Worm (Caenorhabditis elegans): ENCODE results near the gene rec-8.

- TF ChIP-seq ceh-82 (tag; optimal IDR thresholded peaks at IDR 0.05): no peak
- TF ChIP-seq mbf-1 (tag; optimal IDR thresholded peaks at IDR 0.05): no peak
- no peak for TF ChIP-seq elt-1 (tag; optimal IDR thresholded peaks at IDR 0.05)
- TF ChIP-seq nhr-25 (tag; optimal IDR thresholded peaks at IDR 0.05): no peak
- TF ChIP-seq ZK546.5 (tag; optimal IDR thresholded peaks at IDR 0.05): no peak
- no peak for TF ChIP-seq nhr-11 (tag; optimal IDR thresholded peaks at IDR 0.05)
- TF ChIP-seq unc-39 (tag; optimal IDR thresholded peaks at IDR 0.05): no peak
- no peak for TF ChIP-seq unc-62 (GFP tag; optimal IDR thresholded peaks at IDR 0.05)
- TF ChIP-seq blmp-1 (tag; optimal IDR thresholded peaks at IDR 0.05; ENCODE audit: insufficient read depth): no peak
- TF ChIP-seq lin-13 (GFP tag; optimal IDR thresholded peaks at IDR 0.05): no peak
Observed at ce11 chrIV:13303442-13303841, 49.6 kb downstream of the rec-8 start, which contains the start of gene Y67H2A.7.
